Fruit fly (Drosophila melanogaster) whole organism, embryonic: ENCODE measurements around the gene nAChRalpha2.

Experiments used
- ATbp ChIP-seq: fragments of 200-800 bp; sonication (Bioruptor generic); optimal IDR thresholded peaks from 2 replicates; lab custom pipeline; 2017; ENCODE audit warnings: missing biosample characterization, mild to moderate bottlenecking, missing genetic modification characterization, missing genetic modification reagents
- Abd-B ChIP-seq: fragments of 200-800 bp; sonication (Bioruptor generic); optimal IDR thresholded peaks from 2 replicates; lab custom pipeline; 2018; ENCODE audit warnings: missing biosample characterization, mild to moderate bottlenecking, missing genetic modification characterization, moderate library complexity
- Bgb ChIP-seq: fragments of 200-800 bp; sonication (Bioruptor generic); IDR thresholded peaks from 2 replicates; pipeline ENCODE4 v1.3.6; 2022; ENCODE audit warnings: missing biosample characterization, missing genetic modification characterization; ENCODE audit not compliant: partially characterized antibody
- CG10209 ChIP-seq: fragments of 200-800 bp; sonication (Bioruptor generic); optimal IDR thresholded peaks from 3 replicates; lab custom pipeline; 2017; ENCODE audit warnings: missing biosample characterization, mild to moderate bottlenecking, missing genetic modification characterization, missing genetic modification reagents
- CG10431 ChIP-seq: fragments of 200-800 bp; sonication (Bioruptor generic); optimal IDR thresholded peaks from 3 replicates; lab custom pipeline; 2018; ENCODE audit warnings: missing biosample characterization, mild to moderate bottlenecking, missing genetic modification characterization
- CG10565 ChIP-seq: fragments of 200-800 bp; sonication (Bioruptor generic); optimal IDR thresholded peaks from 3 replicates; lab custom pipeline; 2016; ENCODE audit warnings: missing biosample characterization, mild to moderate bottlenecking, missing genetic modification characterization
- CG17612 ChIP-seq: fragments of 200-800 bp; sonication (Bioruptor generic); IDR thresholded peaks from 2 replicates; pipeline ENCODE4 v1.3.6; 2022; ENCODE audit warnings: missing biosample characterization, missing genetic modification characterization
- CG17829 ChIP-seq: fragments of 200-800 bp; optimal IDR thresholded peaks from 2 replicates; lab custom pipeline; 2019; ENCODE audit warnings: missing biosample characterization, mild to moderate bottlenecking, missing genetic modification characterization, moderate library complexity
- CG18599 ChIP-seq: fragments of 200-800 bp; sonication (Bioruptor generic); optimal IDR thresholded peaks from 3 replicates; lab custom pipeline; 2017; ENCODE audit warnings: missing biosample characterization, missing genetic modification characterization, mild to moderate bottlenecking, moderate library complexity, missing genetic modification reagents
- CG2116 ChIP-seq: fragments of 200-800 bp; sonication (Bioruptor generic); optimal IDR thresholded peaks from 3 replicates; lab custom pipeline; 2018; ENCODE audit warnings: missing biosample characterization, mild to moderate bottlenecking, missing genetic modification characterization
- CG2202 ChIP-seq: fragments of 200-800 bp; sonication (Bioruptor generic); optimal IDR thresholded peaks from 2 replicates; lab custom pipeline; 2018; ENCODE audit warnings: missing biosample characterization, mild to moderate bottlenecking, missing genetic modification characterization
- CG32772 ChIP-seq: fragments of 200-800 bp; sonication (Bioruptor generic); IDR thresholded peaks from 2 replicates; pipeline ENCODE4 v1.3.6; 2022; ENCODE audit warnings: missing biosample characterization, missing genetic modification characterization
- CG3281 ChIP-seq: fragments of 200-800 bp; sonication (Bioruptor generic); optimal IDR thresholded peaks from 3 replicates; lab custom pipeline; 2017; ENCODE audit warnings: missing biosample characterization, mild to moderate bottlenecking, missing genetic modification characterization
- CG43689 ChIP-seq: fragments of 200-800 bp; sonication (Bioruptor generic); IDR thresholded peaks from 2 replicates; pipeline ENCODE4 v1.3.6; 2022; ENCODE audit warnings: missing biosample characterization, missing genetic modification characterization
- CG6272 ChIP-seq: fragments of 200-800 bp; sonication (Bioruptor generic); IDR thresholded peaks from 2 replicates; pipeline ENCODE4 v1.3.6; 2022; ENCODE audit warnings: missing biosample characterization, missing genetic modification characterization
- CG8281 ChIP-seq: fragments of 200-800 bp; sonication (Bioruptor generic); optimal IDR thresholded peaks from 2 replicates; lab custom pipeline; 2018; ENCODE audit warnings: missing biosample characterization, mild to moderate bottlenecking, missing genetic modification characterization, moderate library complexity
- CTCF ChIP-seq: fragments of 200-800 bp; sonication (Bioruptor generic); optimal IDR thresholded peaks from 2 replicates; lab custom pipeline; 2017; ENCODE audit warnings: missing biosample characterization, mild to moderate bottlenecking, missing genetic modification characterization, moderate library complexity
- Dp ChIP-seq: fragments of 200-800 bp; sonication (Bioruptor generic); optimal IDR thresholded peaks from 2 replicates; lab custom pipeline; 2018; ENCODE audit warnings: missing biosample characterization, mild to moderate bottlenecking, missing genetic modification characterization, moderate library complexity
- Dref ChIP-seq: fragments of 200-800 bp; sonication (Bioruptor generic); IDR thresholded peaks from 2 replicates; pipeline ENCODE4 v1.3.6; 2022; ENCODE audit warnings: missing biosample characterization, missing genetic modification characterization
- E2f2 ChIP-seq: fragments of 200-800 bp; sonication (Bioruptor generic); IDR thresholded peaks from 2 replicates; pipeline ENCODE4 v1.3.6; 2022; ENCODE audit warnings: missing biosample characterization, missing genetic modification characterization
- Eip74EF ChIP-seq, 2 experiments: fragments of 200-800 bp in 1 of 2; fragments of >200 bp in 1 of 2; sonication (Bioruptor generic) in 1 of 2; optimal IDR thresholded peaks; 2 replicates each; lab custom pipeline; 2017 to 2019; ENCODE audit warnings: missing biosample characterization in 2 of 2, missing genetic modification characterization in 2 of 2, mild to moderate bottlenecking in 1 of 2, moderate library complexity in 1 of 2
- Ets65A ChIP-seq: fragments of 200-800 bp; sonication (Bioruptor generic); peaks from one replicate; lab custom pipeline; 2016; ENCODE audit warnings: missing biosample characterization, missing genetic modification characterization
- Hr39 ChIP-seq: fragments of >200 bp; optimal IDR thresholded peaks from 2 replicates; lab custom pipeline; 2017
- Hr78 ChIP-seq, 2 experiments: fragments of 200-800 bp in 1 of 2; fragments of >200 bp in 1 of 2; sonication (Bioruptor generic) in 1 of 2; optimal IDR thresholded peaks; 2 replicates each; lab custom pipeline; 2017 to 2019; ENCODE audit warnings: missing biosample characterization in 2 of 2, missing genetic modification characterization in 2 of 2, mild to moderate bottlenecking in 1 of 2, moderate library complexity in 1 of 2
- Kr ChIP-seq: fragments of 200-800 bp; sonication (Bioruptor generic); optimal IDR thresholded peaks from 2 replicates; lab custom pipeline; 2017; ENCODE audit warnings: missing biosample characterization, mild to moderate bottlenecking, missing genetic modification characterization
- MESR4 ChIP-seq: fragments of 200-800 bp; sonication (Bioruptor generic); optimal IDR thresholded peaks from 2 replicates; lab custom pipeline; 2018; ENCODE audit warnings: missing biosample characterization, mild to moderate bottlenecking, missing genetic modification characterization, moderate library complexity
- MTF-1 ChIP-seq: fragments of 200-800 bp; sonication (Bioruptor generic); optimal IDR thresholded peaks from 2 replicates; lab custom pipeline; 2018; ENCODE audit warnings: missing biosample characterization, mild to moderate bottlenecking, missing genetic modification characterization, borderline replicate concordance
- Mrtf ChIP-seq: fragments of 200-800 bp; sonication (Bioruptor generic); IDR thresholded peaks from 3 replicates; pipeline ENCODE4 v1.3.6; 2022; ENCODE audit warnings: missing biosample characterization, missing genetic modification characterization
- Oaz ChIP-seq: fragments of 200-800 bp; sonication (Bioruptor generic); IDR thresholded peaks from 2 replicates; pipeline ENCODE4 v1.3.6; 2022; ENCODE audit warnings: missing biosample characterization, missing genetic modification characterization
- Trl ChIP-seq, 3 experiments: fragments of >200 bp in 2 of 3; fragments of 200-800 bp in 1 of 3; sonication (Bioruptor generic) in 1 of 3; optimal IDR thresholded peaks; 2 replicates in 1 of 3; 3 replicates in 2 of 3; lab custom pipeline; 2016 to 2017; ENCODE audit warnings: missing biosample characterization in 1 of 3, missing genetic modification characterization in 1 of 3
- bbx ChIP-seq: fragments of 200-800 bp; sonication (Bioruptor generic); IDR thresholded peaks from 2 replicates; pipeline ENCODE4 v1.3.6; 2022; ENCODE audit warnings: missing biosample characterization, missing genetic modification characterization; ENCODE audit not compliant: partially characterized antibody
- bigmax ChIP-seq: fragments of 200-800 bp; sonication (Bioruptor generic); optimal IDR thresholded peaks from 2 replicates; lab custom pipeline; 2018; ENCODE audit warnings: missing biosample characterization, mild to moderate bottlenecking, missing genetic modification characterization
- bsh ChIP-seq, 2 experiments: fragments of 200-800 bp; sonication (Bioruptor generic); optimal IDR thresholded peaks; 2 replicates each; lab custom pipeline; 2017 to 2018; ENCODE audit warnings: mild to moderate bottlenecking in 2 of 2, missing biosample characterization in 2 of 2, missing genetic modification characterization in 2 of 2, moderate library complexity in 1 of 2
- ewg ChIP-seq: fragments of 200-800 bp; sonication (Bioruptor generic); optimal IDR thresholded peaks from 3 replicates; lab custom pipeline; 2017; ENCODE audit warnings: mild to moderate bottlenecking, missing biosample characterization, missing genetic modification reagents, missing genetic modification characterization
- mirr ChIP-seq: fragments of 200-800 bp; sonication (Bioruptor generic); optimal IDR thresholded peaks from 3 replicates; lab custom pipeline; 2018; ENCODE audit warnings: missing biosample characterization, mild to moderate bottlenecking, missing genetic modification characterization
- nerfin-1 ChIP-seq: fragments of 200-800 bp; sonication (Bioruptor generic); optimal IDR thresholded peaks from 3 replicates; lab custom pipeline; 2019; ENCODE audit warnings: missing biosample characterization, mild to moderate bottlenecking, missing genetic modification characterization, moderate library complexity
- nmo ChIP-seq: fragments of 200-800 bp; sonication (Bioruptor generic); optimal IDR thresholded peaks from 2 replicates; lab custom pipeline; 2018; ENCODE audit warnings: missing biosample characterization, mild to moderate bottlenecking, missing genetic modification characterization, moderate library complexity
- pzg ChIP-seq: fragments of 200-800 bp; sonication (Bioruptor generic); optimal IDR thresholded peaks from 3 replicates; lab custom pipeline; 2018; ENCODE audit warnings: missing biosample characterization, mild to moderate bottlenecking, missing genetic modification characterization, moderate library complexity
- sd ChIP-seq: fragments of 200-800 bp; sonication (Bioruptor generic); optimal IDR thresholded peaks from 3 replicates; lab custom pipeline; 2018; ENCODE audit warnings: missing biosample characterization, mild to moderate bottlenecking, missing genetic modification characterization, moderate library complexity
- usp ChIP-seq: fragments of >200 bp; optimal IDR thresholded peaks from 2 replicates; lab custom pipeline; 2017; ENCODE audit warnings: missing biosample characterization, missing genetic modification characterization
- yki ChIP-seq: fragments of >200 bp; optimal IDR thresholded peaks from 3 replicates; lab custom pipeline; 2018

The nAChRalpha2 gene

dm6 chr3R:24496084-24496483 is 10.9 kb downstream of the nAChRalpha2 start:
- TF ChIP-seq CG18599 (GFP tag; lab: Kevin White, UChicago) (no peak), Ets65A (GFP tag; lab: Kevin White, UChicago) (peak; percentile 67), CG32772 (GFP tag; lab: Robert Waterston, UW) (0 out of 2 replicates have a peak, but pooled peaks have one; percentile 5)

- TF ChIP-seq CG2116 (GFP tag; lab: Kevin White, UChicago), result no peak
- TF ChIP-seq CG43689 (GFP tag; lab: Robert Waterston, UW), result no peak
- no peak for TF ChIP-seq Bgb (GFP tag; lab: Robert Waterston, UW)
- TF ChIP-seq Abd-B, result no peak
- TF ChIP-seq Mrtf, result 0 out of 3 replicates have a peak, but pooled peaks have one; percentile 8
- no peak for TF ChIP-seq CG2202
- TF ChIP-seq CG6272 (GFP tag; lab: Robert Waterston, UW), result no peak
- no peak for TF ChIP-seq bsh (GFP tag; optimal IDR thresholded peaks at IDR 0.05; lab: Kevin White, UChicago)
- no peak for TF ChIP-seq Hr78 (GFP tag; optimal IDR thresholded peaks at IDR 0.05; lab: Kevin White, UChicago)
- TF ChIP-seq Eip74EF (GFP tag; optimal IDR thresholded peaks at IDR 0.05; lab: Kevin White, UChicago), result no peak
- TF ChIP-seq CG17829, result no peak
- peak; percentile 48 for TF ChIP-seq CTCF (GFP tag; lab: Kevin White, UChicago)
- no peak for TF ChIP-seq yki (lab: Kevin White, UChicago)
- no peak for TF ChIP-seq Hr39
These were observed 18.4 kb downstream of the nAChRalpha2 start for dm6 chr3R:24503627-24504026.

DNA sequence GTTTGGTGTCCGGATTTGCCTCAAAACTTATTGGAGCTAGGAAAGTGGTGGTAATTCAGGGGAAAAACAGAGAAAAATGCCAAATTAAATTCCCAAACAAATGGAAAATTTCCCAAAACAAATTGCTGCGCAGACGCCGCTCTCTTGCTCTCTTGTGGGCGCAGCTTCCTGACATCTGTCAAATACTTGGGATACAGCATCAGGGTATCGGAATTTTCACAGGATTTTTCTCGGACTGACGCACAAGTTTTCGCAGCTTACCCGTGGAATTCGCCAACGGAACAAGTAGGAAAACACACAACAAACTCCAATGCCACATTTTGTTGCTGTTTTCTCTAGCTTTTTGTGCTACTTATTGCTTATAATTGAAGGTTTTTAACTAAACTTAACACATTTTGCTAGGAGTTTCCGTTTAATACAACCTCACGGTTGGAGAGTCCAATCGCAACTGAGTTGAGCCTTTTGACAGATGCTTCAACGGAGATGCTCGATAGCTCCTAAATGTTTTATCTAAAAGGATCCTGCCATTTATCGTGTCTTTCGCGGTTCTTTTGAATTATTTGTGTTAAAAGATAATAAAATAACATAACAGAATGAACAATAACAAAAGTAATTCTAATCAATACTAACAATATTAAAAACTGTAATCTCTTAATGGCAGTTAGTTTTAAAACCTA is 29.6 kb downstream of the nAChRalpha2 start, which contains the start of the genes nAChRbeta2 and DZIP1:
Gene nAChRbeta2, minus strand, starts transcription at position 455 of the 677 bp plus-strand sequence.
Gene DZIP1, plus strand, starts transcription at position 627 of the 677 bp plus-strand sequence.
- no peak for TF ChIP-seq MTF-1 (GFP tag; lab: Kevin White, UChicago)
- TF ChIP-seq bbx (GFP tag; lab: Robert Waterston, UW), result 0 out of 2 replicates have a peak, but pooled peaks have one; percentile 30
- TF ChIP-seq Oaz (GFP tag; lab: Robert Waterston, UW), result no peak
- no peak for TF ChIP-seq usp (GFP tag; lab: Kevin White, UChicago)
- no peak for TF ChIP-seq mirr (GFP tag; lab: Kevin White, UChicago)
- peak; percentile 26 for TF ChIP-seq nmo (GFP tag; lab: Kevin White, UChicago)
- TF ChIP-seq ewg (GFP tag; lab: Kevin White, UChicago), result peak; percentile 86
- TF ChIP-seq bigmax (GFP tag; lab: Kevin White, UChicago), result no peak
- TF ChIP-seq pzg (GFP tag; lab: Kevin White, UChicago), result peak; percentile 4
- TF ChIP-seq Trl (optimal IDR thresholded peaks at IDR 0.05; lab: Kevin White, UChicago), result peak; percentile 21 to 34
- TF ChIP-seq Trl (GFP tag; optimal IDR thresholded peaks at IDR 0.05; lab: Kevin White, UChicago), result no peak
- no peak for TF ChIP-seq CG8281 (tag; lab: Kevin White, UChicago)
- peak; percentile 28 for TF ChIP-seq Dp (GFP tag; lab: Kevin White, UChicago)
- TF ChIP-seq Kr, result no peak
- TF ChIP-seq MESR4 (GFP tag; lab: Kevin White, UChicago), result no peak
- no peak for TF ChIP-seq CG10565
- no peak for TF ChIP-seq CG3281 (GFP tag; lab: Kevin White, UChicago)
- TF ChIP-seq CG2116 (GFP tag; lab: Kevin White, UChicago), result peak; percentile 4
- TF ChIP-seq E2f2 (GFP tag; lab: Robert Waterston, UW), result peak; percentile 27; the same call in 1 of the 2 replicates
- peak; percentile 97 for TF ChIP-seq nerfin-1
- TF ChIP-seq sd (tag; lab: Kevin White, UChicago), result peak; percentile 61
- TF ChIP-seq CG10209 (GFP tag; lab: Kevin White, UChicago), result no peak
- TF ChIP-seq ATbp, result no peak
- TF ChIP-seq Ets65A (GFP tag; lab: Kevin White, UChicago), result peak; percentile 10
- TF ChIP-seq Dref (GFP tag; lab: Robert Waterston, UW), result 0 out of 2 replicates have a peak, but pooled peaks have one; percentile 28
- TF ChIP-seq CG17612, result no peak
- no peak for TF ChIP-seq CG10431 (GFP tag; lab: Kevin White, UChicago)
